Worm (Caenorhabditis elegans) whole organism, early embryonic: ENCODE measurements around the gene sre-15.

Experiments used
- B0310.2 ChIP-seq: sonication (generic microtip); optimal IDR thresholded peaks from 2 replicates; lab custom pipeline; 2016; ENCODE audit warnings: mild to moderate bottlenecking, missing genetic modification characterization, missing compliant biosample characterization
- F13C5.2 ChIP-seq: sonication (generic microtip); optimal IDR thresholded peaks from 2 replicates; lab custom pipeline; 2017; ENCODE audit warnings: mild to moderate bottlenecking, missing genetic modification characterization, inconsistent platforms, missing compliant biosample characterization
- aly-1 ChIP-seq: sonication (generic microtip); optimal IDR thresholded peaks from 2 replicates; lab custom pipeline; 2016; ENCODE audit warnings: missing genetic modification characterization, missing compliant biosample characterization
- ama-1 ChIP-seq: fragments of 150-350 bp; optimal IDR thresholded peaks from 2 replicates; lab custom pipeline; 2014
- ceh-13 ChIP-seq: fragments of 200-800 bp; sonication (Bioruptor generic); optimal IDR thresholded peaks from 2 replicates; lab custom pipeline; 2018; ENCODE audit warnings: mild to moderate bottlenecking, missing genetic modification characterization, missing compliant biosample characterization
- ceh-36 ChIP-seq: sonication (generic microtip); optimal IDR thresholded peaks from 2 replicates; lab custom pipeline; 2016; ENCODE audit warnings: missing genetic modification characterization, inconsistent platforms, missing compliant biosample characterization
- ets-7 ChIP-seq: sonication (generic microtip); optimal IDR thresholded peaks from 2 replicates; lab custom pipeline; 2016; ENCODE audit warnings: missing genotype, missing genetic modification characterization, missing compliant biosample characterization
- flt-1 ChIP-seq: fragments of 200-800 bp; sonication (Bioruptor generic); IDR thresholded peaks from 2 replicates; pipeline ENCODE4 v1.3.6; 2022; ENCODE audit warnings: missing genetic modification characterization, missing compliant biosample characterization
- hmbx-1 ChIP-seq: sonication (generic microtip); optimal IDR thresholded peaks from 2 replicates; lab custom pipeline; 2016; ENCODE audit warnings: mild to moderate bottlenecking, missing genetic modification characterization, missing compliant biosample characterization
- hmg-4 ChIP-seq: fragments of 200-800 bp; sonication (Bioruptor generic); optimal IDR thresholded peaks from 2 replicates; lab custom pipeline; 2018; ENCODE audit warnings: mild to moderate bottlenecking, missing genetic modification characterization, missing compliant biosample characterization
- hnd-1 ChIP-seq: sonication (generic microtip); optimal IDR thresholded peaks from 2 replicates; lab custom pipeline; 2016; ENCODE audit warnings: missing genetic modification characterization, missing compliant biosample characterization
- pes-1 ChIP-seq: fragments of 200-800 bp; sonication (Bioruptor generic); IDR thresholded peaks from 2 replicates; pipeline ENCODE4 v1.3.6; 2022; ENCODE audit warnings: missing genetic modification reagents, missing genetic modification characterization, missing compliant biosample characterization
- scrt-1 ChIP-seq: fragments of 200-800 bp; sonication (Bioruptor generic); IDR thresholded peaks from 2 replicates; pipeline ENCODE4 v1.3.6; 2022; ENCODE audit warnings: missing genetic modification characterization, missing compliant biosample characterization
- sea-1 ChIP-seq: fragments of 200-800 bp; sonication (Bioruptor generic); conservative IDR thresholded peaks from 2 replicates; pipeline ENCODE4 v1.3.6; 2022; ENCODE audit warnings: missing genetic modification characterization, missing compliant biosample characterization
- tbx-11 ChIP-seq: fragments of 200-800 bp; sonication (Bioruptor generic); IDR thresholded peaks from 2 replicates; pipeline ENCODE4 v1.3.6; 2022; ENCODE audit warnings: missing genetic modification characterization, missing compliant biosample characterization
- tbx-37 ChIP-seq: fragments of 200-800 bp; sonication (Bioruptor generic); conservative IDR thresholded peaks from 2 replicates; pipeline ENCODE4 v1.3.6; 2022; ENCODE audit warnings: missing genetic modification reagents, missing genetic modification characterization, missing compliant biosample characterization
- tra-4 ChIP-seq: sonication (generic microtip); optimal IDR thresholded peaks from 2 replicates; lab custom pipeline; 2017; ENCODE audit warnings: missing genetic modification characterization, missing compliant biosample characterization

The sre-15 gene

ce11 chrIV:12196608-12197007 is 48.0 kb downstream of the sre-15 start:
- TF ChIP-seq tbx-11 (GFP tag; lab: Robert Waterston, UW) (no peak), hmbx-1 (tag; lab: Kevin White, UChicago) (no peak), pes-1 (GFP tag; lab: Robert Waterston, UW) (no peak)

ce11 chrIV:12194668-12195067 is 49.9 kb downstream of the sre-15 start:
- TF ChIP-seq tbx-11 (GFP tag; lab: Robert Waterston, UW) (no peak), pes-1 (GFP tag; lab: Robert Waterston, UW) (no peak), ceh-13 (GFP tag; lab: Kevin White, UChicago) (no peak), hnd-1 (tag; lab: Kevin White, UChicago) (no peak), tra-4 (tag; lab: Kevin White, UChicago) (no peak), ceh-36 (tag; lab: Kevin White, UChicago) (no peak), ama-1 (lab: Kevin White, UChicago) (no peak), hmg-4 (GFP tag; lab: Kevin White, UChicago) (no peak), flt-1 (no peak), aly-1 (tag; lab: Kevin White, UChicago) (no peak), tbx-37 (GFP tag; lab: Robert Waterston, UW) (no peak)

ce11 chrIV:12193338-12193737 is 51.3 kb downstream of the sre-15 start:
- TF ChIP-seq pes-1 (GFP tag; lab: Robert Waterston, UW) (no peak), tbx-11 (GFP tag; lab: Robert Waterston, UW) (no peak), hmg-4 (GFP tag; lab: Kevin White, UChicago) (no peak), scrt-1 (no peak), hnd-1 (tag; lab: Kevin White, UChicago) (no peak), aly-1 (tag; lab: Kevin White, UChicago) (no peak), hmbx-1 (tag; lab: Kevin White, UChicago) (no peak), ceh-13 (GFP tag; lab: Kevin White, UChicago) (no peak), flt-1 (no peak), tra-4 (tag; lab: Kevin White, UChicago) (no peak), sea-1 (no peak), ama-1 (lab: Kevin White, UChicago) (no peak), B0310.2 (tag; lab: Kevin White, UChicago) (no peak), F13C5.2 (no peak), ceh-36 (tag; lab: Kevin White, UChicago) (no peak), ets-7 (tag; lab: Kevin White, UChicago) (no peak), tbx-37 (GFP tag; lab: Robert Waterston, UW) (no peak)

ce11 chrIV:12192104-12192763 is 52.4 kb downstream of the sre-15 start:
- TF ChIP-seq B0310.2 (tag; lab: Kevin White, UChicago) (no peak), ama-1 (lab: Kevin White, UChicago) (no peak), tbx-37 (GFP tag; lab: Robert Waterston, UW) (no peak), tra-4 (tag; lab: Kevin White, UChicago) (no peak), ceh-13 (GFP tag; lab: Kevin White, UChicago) (no peak), ets-7 (tag; lab: Kevin White, UChicago) (no peak), hnd-1 (tag; lab: Kevin White, UChicago) (no peak), aly-1 (tag; lab: Kevin White, UChicago) (no peak), flt-1 (no peak), scrt-1 (no peak), F13C5.2 (no peak), hmg-4 (GFP tag; lab: Kevin White, UChicago) (no peak), ceh-36 (tag; lab: Kevin White, UChicago) (no peak), sea-1 (no peak)
